Worm (Caenorhabditis elegans): ENCODE data around the gene tmem-145.

- TF ChIP-seq tbx-37 (GFP tag; conservative IDR thresholded peaks at IDR 0.05) (no peak), aly-1 (tag; optimal IDR thresholded peaks at IDR 0.05) (no peak), B0310.2 (tag; optimal IDR thresholded peaks at IDR 0.05) (no peak), pes-1 (GFP tag; IDR thresholded peaks at IDR 0.05) (no peak), ama-1 (optimal IDR thresholded peaks at IDR 0.05) (no peak), tbx-11 (GFP tag; IDR thresholded peaks at IDR 0.05) (no peak), ceh-36 (tag; optimal IDR thresholded peaks at IDR 0.05) (no peak), hnd-1 (tag; optimal IDR thresholded peaks at IDR 0.05) (no peak), hmbx-1 (tag; optimal IDR thresholded peaks at IDR 0.05) (no peak)
These were observed 24.3 kb upstream of the tmem-145 start for ce11 chrX:12097995-12098394.
